Fruit fly (Drosophila melanogaster): Measurements from ENCODE around the gene GATAd.

GATAd gene

DNA sequence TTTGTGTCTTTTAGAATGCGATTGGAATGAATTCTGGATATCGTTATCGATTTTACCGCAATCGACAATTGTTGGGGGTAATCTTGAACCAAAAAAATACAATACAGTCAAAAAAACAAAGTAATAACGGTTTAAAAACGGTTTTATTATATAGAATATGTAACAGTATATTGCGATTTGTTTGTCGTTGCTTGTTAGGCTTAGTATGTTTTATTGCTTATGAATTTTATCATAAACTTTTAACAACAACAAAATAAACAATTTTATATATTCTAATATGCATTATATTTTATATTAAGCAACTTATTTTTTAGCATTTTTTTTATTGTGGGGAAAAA lies 33.8 kb upstream of the GATAd start, which contains the start of gene CYLD (continued):
- TF ChIP-seq CG17359 (tag; optimal IDR thresholded peaks at IDR 0.05) (peak; percentile 77), CG14014 (GFP tag; IDR thresholded peaks at IDR 0.05) (peak; percentile 76; the same call in 1 of the 2 replicates), CG31441 (GFP tag; IDR thresholded peaks at IDR 0.05) (peak; percentile 76), CG7271 (tag; optimal IDR thresholded peaks at IDR 0.05) (peak; percentile 44), stc (GFP tag; IDR thresholded peaks at IDR 0.05) (peak; percentile 77), CG7556 (GFP tag; optimal IDR thresholded peaks at IDR 0.05) (peak; percentile 72), wor (GFP tag; IDR thresholded peaks at IDR 0.05) (peak; percentile 30; the same call in 1 of the 2 replicates), Eip74EF (GFP tag; optimal IDR thresholded peaks at IDR 0.05) (peak in 1 of 2 experiments; percentile 64), D19A (tag; optimal IDR thresholded peaks at IDR 0.05) (peak; percentile 68), Hsf (GFP tag; optimal IDR thresholded peaks at IDR 0.05) (peak; percentile 58), ara (GFP tag; IDR thresholded peaks at IDR 0.05) (peak; percentile 55; the same call in 1 of the 2 replicates), Spps (tag; optimal IDR thresholded peaks at IDR 0.05) (peak; percentile 72), Ravus (GFP tag; IDR thresholded peaks at IDR 0.05) (no peak; the same call in 1 of the 2 replicates), pzg (GFP tag; optimal IDR thresholded peaks at IDR 0.05) (peak; percentile 32), mam (GFP tag; optimal IDR thresholded peaks at IDR 0.05) (peak; percentile 30), Dref (GFP tag; IDR thresholded peaks at IDR 0.05) (peak; percentile 65), Chrac-16 (GFP tag; optimal IDR thresholded peaks at IDR 0.05) (peak; percentile 60), CG8924 (tag; optimal IDR thresholded peaks at IDR 0.05) (peak; percentile 83), tin (GFP tag; optimal IDR thresholded peaks at IDR 0.05) (peak; percentile 54), sd (tag; optimal IDR thresholded peaks at IDR 0.05) (peak; percentile 65), sisA (GFP tag; IDR thresholded peaks at IDR 0.05) (no peak), ttk (GFP tag; IDR thresholded peaks at IDR 0.05) (no peak), gro (GFP tag; optimal IDR thresholded peaks at IDR 0.05) (no peak), CG13624 (GFP tag; optimal IDR thresholded peaks at IDR 0.05) (peak; percentile 44), zfh1 (GFP tag; IDR thresholded peaks at IDR 0.05) (peak; percentile 81), CG12942 (GFP tag; optimal IDR thresholded peaks at IDR 0.05) (peak; percentile 60), NfI (GFP tag; optimal IDR thresholded peaks at IDR 0.05) (peak; percentile 47), CG7839 (tag; optimal IDR thresholded peaks at IDR 0.05) (peak; percentile 80), CG1529 (GFP tag; optimal IDR thresholded peaks at IDR 0.05) (peak; percentile 25), CG9215 (GFP tag; IDR thresholded peaks at IDR 0.05) (no peak), CG31388 (GFP tag; optimal IDR thresholded peaks at IDR 0.05) (peak; percentile 19), lola (GFP tag; optimal IDR thresholded peaks at IDR 0.05) (peak in 1 of 3 experiments; percentile 56), CG8944 (GFP tag; optimal IDR thresholded peaks at IDR 0.05) (no peak), CG14050 (GFP tag; IDR thresholded peaks at IDR 0.05) (peak; percentile 47; the same call in 1 of the 3 replicates), nmo (GFP tag; optimal IDR thresholded peaks at IDR 0.05) (peak; percentile 71), jumu (GFP tag; optimal IDR thresholded peaks at IDR 0.05) (no peak), vnd (GFP tag; IDR thresholded peaks at IDR 0.05; ENCODE audit: partially characterized antibody) (no peak), row (GFP tag; IDR thresholded peaks at IDR 0.05) (peak; percentile 77), Taf1 (GFP tag; IDR thresholded peaks at IDR 0.05) (no peak), dmrt99B (tag; optimal IDR thresholded peaks at IDR 0.05) (peak; percentile 72), CG3281 (GFP tag; optimal IDR thresholded peaks at IDR 0.05) (peak; percentile 63), CG7357 (GFP tag; IDR thresholded peaks at IDR 0.05) (0 out of 3 replicates have a peak, but pooled peaks have one; percentile 18), repo (GFP tag; optimal IDR thresholded peaks at IDR 0.05) (no peak)

Data from whole organism, embryonic.